Fruit fly (Drosophila melanogaster) ovary, adult (tissue): ENCODE measurements around the gene CG3652.
A peak's percentile ranks its signal among the peaks of the same experiment; 100 is the strongest.

Source experiments
- CG17801 ChIP-seq: fragments of 200-800 bp; optimal IDR thresholded peaks from 2 replicates; lab custom pipeline; 2019; ENCODE audit warnings: missing biosample characterization, mild to moderate bottlenecking, missing genetic modification characterization, moderate library complexity; ENCODE audit not compliant: partially characterized antibody

CG3652 gene

dm6 chr2L:4393842-4394421, at the start of gene CG3652:
TSS of gene CG3652 (minus strand) at chr2L:4393876.
- TF ChIP-seq CG17801, result peak; percentile 7

- TF ChIP-seq CG17801, result peak; percentile 14
These were observed 48.4 kb upstream of the CG3652 start, which contains the start of the genes Sfp24F and CG15432 for dm6 chr2L:4442010-4442587. TSS of gene Sfp24F (minus strand) at chr2L:4442060. TSS of gene CG15432 (plus strand) at chr2L:4442320.

dm6 chr2L:4440881-4441737, 47.4 kb upstream of the CG3652 start, which contains the start of gene CG15431:
TSS of gene CG15431 (minus strand) at chr2L:4441282.
- TF ChIP-seq CG17801, result no peak

- no peak for TF ChIP-seq CG17801
These were observed 43.8 kb upstream of the CG3652 start, which contains the start of gene CG43056 for dm6 chr2L:4437487-4437886. TSS of gene CG43056 (plus strand) at chr2L:4437787.

dm6 chr2L:4433608-4434007, 39.9 kb upstream of the CG3652 start, which contains the start of the genes CG34177 and CG34178:
TSS of gene CG34177 (plus strand) at chr2L:4433908.
TSS of gene CG34178 (plus strand) at chr2L:4433908.
- no peak for TF ChIP-seq CG17801

dm6 chr2L:4422154-4422553, 28.5 kb upstream of the CG3652 start:
- no peak for TF ChIP-seq CG17801

dm6 chr2L:4418819-4419218, 25.1 kb upstream of the CG3652 start:
- no peak for TF ChIP-seq CG17801

- TF ChIP-seq CG17801, result no peak
These were observed 24.3 kb upstream of the CG3652 start for dm6 chr2L:4417982-4418381.

dm6 chr2L:4416903-4417302, 23.2 kb upstream of the CG3652 start:
- TF ChIP-seq CG17801, result no peak

- TF ChIP-seq CG17801, result no peak
These were observed 22.4 kb upstream of the CG3652 start for dm6 chr2L:4416089-4416488.

dm6 chr2L:4414059-4414458, 20.4 kb upstream of the CG3652 start:
- TF ChIP-seq CG17801, result no peak

dm6 chr2L:4410855-4411254, 17.2 kb upstream of the CG3652 start, which contains the start of gene CG43055:
TSS of gene CG43055 (plus strand) at chr2L:4411155.
- TF ChIP-seq CG17801, result no peak

dm6 chr2L:4403013-4403604, 9.4 kb upstream of the CG3652 start, which contains the start of gene Dim1:
TSS of gene Dim1 (plus strand) at chr2L:4403251.
- peak; percentile 68 for TF ChIP-seq CG17801

dm6 chr2L:4400653-4401052, 7.0 kb upstream of the CG3652 start, which contains the start of gene CG33003:
TSS of gene CG33003 (plus strand) at chr2L:4400953.
- no peak for TF ChIP-seq CG17801

dm6 chr2L:4389405-4390115, 4.1 kb downstream of the CG3652 start:
- no peak for TF ChIP-seq CG17801

- TF ChIP-seq CG17801, result no peak
These were observed 5.6 kb downstream of the CG3652 start, which contains the start of gene Tps1 for dm6 chr2L:4388027-4388426. TSS of gene Tps1 (plus strand) at chr2L:4388327.
